Fruit fly (Drosophila melanogaster) whole organism, embryonic: ENCODE measurements around the gene RabGGTa.

Experiments used
- Ada2b ChIP-seq: fragments of 200-800 bp; sonication (Bioruptor generic); IDR thresholded peaks from 2 replicates; pipeline ENCODE4 v1.3.6; 2022; ENCODE audit warnings: missing biosample characterization, missing genetic modification characterization
- Aef1 ChIP-seq: fragments of 200-800 bp; sonication (Bioruptor generic); IDR thresholded peaks from 3 replicates; pipeline ENCODE4 v1.3.6; 2022; ENCODE audit warnings: missing biosample characterization, missing genetic modification characterization
- BtbVII ChIP-seq: fragments of 200-800 bp; sonication (Bioruptor generic); optimal IDR thresholded peaks from 3 replicates; lab custom pipeline; 2017; ENCODE audit warnings: missing biosample characterization, mild to moderate bottlenecking, missing genetic modification characterization
- Bteb2 ChIP-seq: fragments of 200-800 bp; sonication (Bioruptor generic); optimal IDR thresholded peaks from 2 replicates; lab custom pipeline; 2016; ENCODE audit warnings: missing biosample characterization, missing genetic modification characterization
- CG11456 ChIP-seq: fragments of 200-800 bp; sonication (Bioruptor generic); IDR thresholded peaks from 3 replicates; pipeline ENCODE4 v1.3.6; 2022; ENCODE audit warnings: missing biosample characterization, missing genetic modification characterization
- CG11560 ChIP-seq: fragments of 200-800 bp; sonication (Bioruptor generic); IDR thresholded peaks from 3 replicates; pipeline ENCODE4 v1.3.6; 2022; ENCODE audit warnings: missing biosample characterization, missing genetic modification characterization
- CG11696 ChIP-seq: fragments of 200-800 bp; sonication (Bioruptor generic); IDR thresholded peaks from 2 replicates; pipeline ENCODE4 v1.3.6; 2022; ENCODE audit warnings: missing biosample characterization, missing genetic modification characterization
- CG12659 ChIP-seq: fragments of 200-800 bp; sonication (Bioruptor generic); optimal IDR thresholded peaks from 3 replicates; lab custom pipeline; 2017; ENCODE audit warnings: mild to moderate bottlenecking, missing biosample characterization, missing genetic modification reagents, missing genetic modification characterization
- CG14050 ChIP-seq: fragments of 200-800 bp; sonication (Bioruptor generic); IDR thresholded peaks from 3 replicates; pipeline ENCODE4 v1.3.6; 2022; ENCODE audit warnings: missing biosample characterization, missing genetic modification characterization
- CG14860 ChIP-seq: fragments of 200-800 bp; sonication (Bioruptor generic); IDR thresholded peaks from 3 replicates; pipeline ENCODE4 v1.3.6; 2022; ENCODE audit warnings: missing biosample characterization, missing genetic modification characterization; ENCODE audit not compliant: partially characterized antibody
- CG14965 ChIP-seq: fragments of 200-800 bp; sonication (Bioruptor generic); optimal IDR thresholded peaks from 2 replicates; lab custom pipeline; 2016; ENCODE audit warnings: missing biosample characterization, missing genetic modification characterization, borderline replicate concordance
- CG15269 ChIP-seq: fragments of 200-800 bp; sonication (Bioruptor generic); optimal IDR thresholded peaks from 2 replicates; lab custom pipeline; 2018; ENCODE audit warnings: missing biosample characterization, mild to moderate bottlenecking, missing genetic modification characterization, moderate library complexity
- CG15601 ChIP-seq: fragments of 200-800 bp; sonication (Bioruptor generic); optimal IDR thresholded peaks from 3 replicates; lab custom pipeline; 2019; ENCODE audit warnings: missing biosample characterization, mild to moderate bottlenecking, missing genetic modification characterization, moderate library complexity
- CG16779 ChIP-seq: fragments of 200-800 bp; sonication (Bioruptor generic); IDR thresholded peaks from 2 replicates; pipeline ENCODE4 v1.3.6; 2022; ENCODE audit warnings: missing biosample characterization, missing genetic modification characterization
- CG17361 ChIP-seq: fragments of 200-800 bp; sonication (Bioruptor generic); IDR thresholded peaks from 3 replicates; pipeline ENCODE4 v1.3.6; 2022; ENCODE audit warnings: missing biosample characterization, missing genetic modification characterization
- CG18476 ChIP-seq: fragments of 200-800 bp; sonication (Bioruptor generic); optimal IDR thresholded peaks from 2 replicates; lab custom pipeline; 2016; ENCODE audit warnings: missing biosample characterization, mild to moderate bottlenecking, missing genetic modification characterization
- CG18619 ChIP-seq: fragments of 200-800 bp; sonication (Bioruptor generic); optimal IDR thresholded peaks from 3 replicates; lab custom pipeline; 2017; ENCODE audit warnings: missing biosample characterization, mild to moderate bottlenecking, missing genetic modification characterization
- CG34422 ChIP-seq: fragments of 200-800 bp; sonication (Bioruptor generic); IDR thresholded peaks from 3 replicates; pipeline ENCODE4 v1.3.6; 2022; ENCODE audit warnings: missing biosample characterization, missing genetic modification characterization
- CG4282 ChIP-seq: fragments of 200-800 bp; sonication (Bioruptor generic); optimal IDR thresholded peaks from 2 replicates; lab custom pipeline; 2016; ENCODE audit warnings: missing biosample characterization, missing genetic modification characterization
- CG4328 ChIP-seq: fragments of 200-800 bp; sonication (Bioruptor generic); optimal IDR thresholded peaks from 3 replicates; lab custom pipeline; 2017; ENCODE audit warnings: missing biosample characterization, missing genetic modification reagents, missing genetic modification characterization
- CG5180 ChIP-seq: fragments of 200-800 bp; sonication (Bioruptor generic); optimal IDR thresholded peaks from 3 replicates; lab custom pipeline; 2017; ENCODE audit warnings: missing biosample characterization, missing genetic modification characterization, mild to moderate bottlenecking, moderate library complexity, missing genetic modification reagents
- CG8089 ChIP-seq: fragments of 200-800 bp; sonication (Bioruptor generic); optimal IDR thresholded peaks from 3 replicates; lab custom pipeline; 2016; ENCODE audit warnings: missing biosample characterization, missing genetic modification characterization
- CG9817 ChIP-seq: fragments of 200-800 bp; sonication (Bioruptor generic); optimal IDR thresholded peaks from 2 replicates; lab custom pipeline; 2018; ENCODE audit warnings: missing biosample characterization, mild to moderate bottlenecking, missing genetic modification characterization, moderate library complexity
- E2f2 ChIP-seq: fragments of 200-800 bp; sonication (Bioruptor generic); IDR thresholded peaks from 2 replicates; pipeline ENCODE4 v1.3.6; 2022; ENCODE audit warnings: missing biosample characterization, missing genetic modification characterization
- HmgZ ChIP-seq: fragments of 200-800 bp; sonication (Bioruptor generic); optimal IDR thresholded peaks from 2 replicates; lab custom pipeline; 2018; ENCODE audit warnings: missing biosample characterization, mild to moderate bottlenecking, missing genetic modification characterization
- Hr78 ChIP-seq, 2 experiments: fragments of 200-800 bp in 1 of 2; fragments of >200 bp in 1 of 2; sonication (Bioruptor generic) in 1 of 2; optimal IDR thresholded peaks; 2 replicates each; lab custom pipeline; 2017 to 2019; ENCODE audit warnings: missing biosample characterization in 2 of 2, missing genetic modification characterization in 2 of 2, mild to moderate bottlenecking in 1 of 2, moderate library complexity in 1 of 2
- Med ChIP-seq: fragments of 200-800 bp; sonication (Bioruptor generic); peaks from one replicate; lab custom pipeline; 2016; ENCODE audit warnings: missing biosample characterization, missing genetic modification characterization, mild to moderate bottlenecking, inconsistent platforms, moderate library complexity
- Rfx ChIP-seq: fragments of 200-800 bp; sonication (Bioruptor generic); IDR thresholded peaks from 2 replicates; pipeline ENCODE4 v1.3.6; 2022; ENCODE audit warnings: missing biosample characterization, missing genetic modification characterization
- Sox100B ChIP-seq: fragments of 200-800 bp; sonication (Bioruptor generic); optimal IDR thresholded peaks from 3 replicates; lab custom pipeline; 2018; ENCODE audit warnings: missing biosample characterization, mild to moderate bottlenecking, missing genetic modification characterization
- cad ChIP-seq: fragments of >200 bp; optimal IDR thresholded peaks from 2 replicates; lab custom pipeline; 2017; ENCODE audit warnings: missing biosample characterization, missing genetic modification characterization
- ci ChIP-seq: fragments of 200-800 bp; sonication (Bioruptor generic); IDR thresholded peaks from 3 replicates; pipeline ENCODE4 v1.3.6; 2022; ENCODE audit warnings: missing biosample characterization, missing genetic modification characterization
- danr ChIP-seq: fragments of 200-800 bp; sonication (Bioruptor generic); IDR thresholded peaks from 2 replicates; pipeline ENCODE4 v1.3.6; 2022; ENCODE audit warnings: missing biosample characterization, missing genetic modification characterization
- dmrt11E ChIP-seq: fragments of 200-800 bp; sonication (Bioruptor generic); optimal IDR thresholded peaks from 3 replicates; lab custom pipeline; 2018; ENCODE audit warnings: missing biosample characterization, mild to moderate bottlenecking, missing genetic modification characterization, moderate library complexity
- fd96Cb ChIP-seq: fragments of 200-800 bp; sonication (Bioruptor generic); optimal IDR thresholded peaks from 2 replicates; lab custom pipeline; 2018; ENCODE audit warnings: missing biosample characterization, mild to moderate bottlenecking, missing genetic modification characterization, moderate library complexity
- fru ChIP-seq: fragments of >200 bp; optimal IDR thresholded peaks from 2 replicates; lab custom pipeline; 2017
- gcm ChIP-seq: fragments of 200-800 bp; sonication (Bioruptor generic); optimal IDR thresholded peaks from 2 replicates; lab custom pipeline; 2019; ENCODE audit warnings: missing biosample characterization, mild to moderate bottlenecking, missing genetic modification characterization, moderate library complexity
- gsb ChIP-seq: fragments of 200-800 bp; sonication (Bioruptor generic); IDR thresholded peaks from 2 replicates; pipeline ENCODE4 v1.3.6; 2022; ENCODE audit warnings: missing biosample characterization, missing genetic modification characterization
- gsb-n ChIP-seq: fragments of 200-800 bp; sonication (Bioruptor generic); optimal IDR thresholded peaks from 3 replicates; lab custom pipeline; 2018; ENCODE audit warnings: missing biosample characterization, mild to moderate bottlenecking, missing genetic modification characterization
- jing ChIP-seq: fragments of 200-800 bp; sonication (Bioruptor generic); optimal IDR thresholded peaks from 2 replicates; lab custom pipeline; 2018; ENCODE audit warnings: missing biosample characterization, mild to moderate bottlenecking, missing genetic modification characterization
- lab ChIP-seq: fragments of 200-800 bp; sonication (Bioruptor generic); optimal IDR thresholded peaks from 3 replicates; lab custom pipeline; 2017; ENCODE audit warnings: missing biosample characterization, missing genetic modification characterization, mild to moderate bottlenecking, moderate library complexity, missing genetic modification reagents
- luna ChIP-seq: fragments of 200-800 bp; sonication (Bioruptor generic); optimal IDR thresholded peaks from 2 replicates; lab custom pipeline; 2016; ENCODE audit warnings: missing biosample characterization, missing genetic modification characterization
- nerfin-1 ChIP-seq: fragments of 200-800 bp; sonication (Bioruptor generic); optimal IDR thresholded peaks from 3 replicates; lab custom pipeline; 2019; ENCODE audit warnings: missing biosample characterization, mild to moderate bottlenecking, missing genetic modification characterization, moderate library complexity
- org-1 ChIP-seq: fragments of 200-800 bp; sonication (Bioruptor generic); optimal IDR thresholded peaks from 2 replicates; lab custom pipeline; 2017; ENCODE audit warnings: missing biosample characterization, missing genetic modification characterization
- pfk ChIP-seq: fragments of 200-800 bp; sonication (Bioruptor generic); optimal IDR thresholded peaks from 2 replicates; lab custom pipeline; 2018; ENCODE audit warnings: missing biosample characterization, mild to moderate bottlenecking, missing genetic modification characterization, moderate library complexity
- pho ChIP-seq: fragments of 200-800 bp; sonication (Bioruptor generic); optimal IDR thresholded peaks from 2 replicates; lab custom pipeline; 2016; ENCODE audit warnings: missing biosample characterization, missing genetic modification characterization
- pum ChIP-seq: fragments of 200-800 bp; sonication (Bioruptor generic); optimal IDR thresholded peaks from 2 replicates; lab custom pipeline; 2016; ENCODE audit warnings: missing biosample characterization, missing genetic modification characterization
- scrt ChIP-seq: fragments of 200-800 bp; sonication (Bioruptor generic); optimal IDR thresholded peaks from 2 replicates; lab custom pipeline; 2018; ENCODE audit warnings: missing biosample characterization, mild to moderate bottlenecking, missing genetic modification characterization, moderate library complexity
- sisA ChIP-seq: fragments of 200-800 bp; sonication (Bioruptor generic); IDR thresholded peaks from 2 replicates; pipeline ENCODE4 v1.3.6; 2022; ENCODE audit warnings: missing biosample characterization, missing genetic modification characterization
- sr ChIP-seq: fragments of 200-800 bp; sonication (Bioruptor generic); IDR thresholded peaks from 3 replicates; pipeline ENCODE4 v1.3.6; 2022; ENCODE audit warnings: missing biosample characterization, missing genetic modification characterization
- tin ChIP-seq: fragments of 200-800 bp; sonication (Bioruptor generic); optimal IDR thresholded peaks from 3 replicates; lab custom pipeline; 2016; ENCODE audit warnings: missing biosample characterization, missing genetic modification characterization
- zfh1 ChIP-seq: fragments of 200-800 bp; sonication (Bioruptor generic); IDR thresholded peaks from 3 replicates; pipeline ENCODE4 v1.3.6; 2022; ENCODE audit warnings: missing biosample characterization, missing genetic modification characterization

The RabGGTa gene

DNA sequence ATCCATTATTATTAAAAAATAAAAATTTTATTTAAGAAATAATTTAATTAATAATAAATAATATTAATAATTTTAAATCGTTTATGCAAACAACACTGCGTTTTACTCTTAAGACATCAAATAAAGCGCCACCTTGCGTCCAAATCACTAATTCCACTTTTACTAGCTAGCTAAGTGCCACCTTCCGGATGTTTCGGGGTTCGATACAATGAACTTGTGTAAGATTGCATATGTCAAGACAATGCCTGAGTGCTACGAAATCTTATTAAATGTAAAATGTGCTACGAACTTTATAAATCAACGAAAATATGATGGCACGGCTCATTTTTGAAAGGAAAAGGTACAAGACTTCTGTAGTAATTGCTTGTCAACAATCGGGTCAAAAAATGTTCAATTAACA lies 1.0 kb upstream of the RabGGTa start (continued):
- peak; percentile 61 for TF ChIP-seq CG8089 (GFP tag; lab: Kevin White, UChicago)
- TF ChIP-seq CG4282 (GFP tag; lab: Kevin White, UChicago): peak; percentile 50
- TF ChIP-seq zfh1 (GFP tag; lab: Robert Waterston, UW): peak; percentile 67
- peak; percentile 60 for TF ChIP-seq CG15269
- peak; percentile 56 for TF ChIP-seq fd96Cb (tag; lab: Kevin White, UChicago)
- no peak; the same call in 2 of the 3 replicates for TF ChIP-seq CG17361 (GFP tag; lab: Robert Waterston, UW)
- peak; percentile 43 for TF ChIP-seq gsb-n (tag; lab: Kevin White, UChicago)
- TF ChIP-seq CG14860: no peak
- TF ChIP-seq HmgZ (tag; lab: Kevin White, UChicago): peak; percentile 86
- TF ChIP-seq gsb (GFP tag; lab: Robert Waterston, UW): no peak
- no peak for TF ChIP-seq fru (lab: Kevin White, UChicago)
- TF ChIP-seq CG5180: no peak
- no peak for TF ChIP-seq CG11696 (GFP tag; lab: Robert Waterston, UW)
- TF ChIP-seq dmrt11E (tag; lab: Kevin White, UChicago): peak; percentile 47
- peak; percentile 74 for TF ChIP-seq E2f2 (GFP tag; lab: Robert Waterston, UW)
- TF ChIP-seq cad (GFP tag; lab: Kevin White, UChicago): no peak
- no peak for TF ChIP-seq Hr78 (GFP tag; optimal IDR thresholded peaks at IDR 0.05; lab: Kevin White, UChicago)
- no peak for TF ChIP-seq CG16779
- TF ChIP-seq Aef1 (GFP tag; lab: Robert Waterston, UW): peak; percentile 60; the same call in 2 of the 3 replicates
- peak; percentile 27 for TF ChIP-seq Bteb2 (GFP tag; lab: Kevin White, UChicago)
- peak; percentile 80 for TF ChIP-seq CG12659
- TF ChIP-seq CG18476 (GFP tag; lab: Kevin White, UChicago): peak; percentile 36
- peak; percentile 86 for TF ChIP-seq Rfx (GFP tag; lab: Robert Waterston, UW)
- TF ChIP-seq CG9817 (tag; lab: Kevin White, UChicago): peak; percentile 84
- peak; percentile 50 for TF ChIP-seq gcm (GFP tag; lab: Kevin White, UChicago)
- peak; percentile 65; the same call in 2 of the 3 replicates for TF ChIP-seq CG34422
- peak; percentile 74; the same call in 2 of the 3 replicates for TF ChIP-seq ci (GFP tag; lab: Robert Waterston, UW)
- peak; percentile 60 for TF ChIP-seq pho (GFP tag; lab: Kevin White, UChicago)
- peak; percentile 30 for TF ChIP-seq scrt (GFP tag; lab: Kevin White, UChicago)
- TF ChIP-seq CG11456 (GFP tag; lab: Robert Waterston, UW): peak; percentile 89
- no peak for TF ChIP-seq Sox100B (GFP tag; lab: Kevin White, UChicago)
- TF ChIP-seq sr (GFP tag; lab: Robert Waterston, UW): no peak
- TF ChIP-seq org-1: no peak
- TF ChIP-seq CG14050 (GFP tag; lab: Robert Waterston, UW): 0 out of 3 replicates have a peak, but pooled peaks have one; percentile 11
- peak; percentile 20 for TF ChIP-seq BtbVII (GFP tag; lab: Kevin White, UChicago)
- peak; percentile 67 for TF ChIP-seq pum (GFP tag; lab: Kevin White, UChicago)
- TF ChIP-seq nerfin-1 (tag; lab: Kevin White, UChicago): peak; percentile 19
- TF ChIP-seq pfk (GFP tag; lab: Kevin White, UChicago): peak; percentile 27
- TF ChIP-seq CG14965 (GFP tag; lab: Kevin White, UChicago): peak; percentile 17
- TF ChIP-seq sisA (GFP tag; lab: Robert Waterston, UW): peak; percentile 85
- 0 out of 2 replicates have a peak, but pooled peaks have one; percentile 22 for TF ChIP-seq danr (GFP tag; lab: Robert Waterston, UW)
- peak; percentile 48 for TF ChIP-seq Ada2b (GFP tag; lab: Robert Waterston, UW)
- TF ChIP-seq CG4328 (GFP tag; lab: Kevin White, UChicago): no peak
- TF ChIP-seq luna (GFP tag; lab: Kevin White, UChicago): peak; percentile 48
- peak; percentile 97 for TF ChIP-seq Med (GFP tag; lab: Kevin White, UChicago)
- TF ChIP-seq CG11560: peak; percentile 51; the same call in 1 of the 3 replicates
- no peak for TF ChIP-seq CG18619
- TF ChIP-seq lab (GFP tag; lab: Kevin White, UChicago): peak; percentile 46
- peak; percentile 75 for TF ChIP-seq CG15601 (tag; lab: Kevin White, UChicago)
- no peak for TF ChIP-seq jing
- peak; percentile 74 for TF ChIP-seq tin
